Worm (Caenorhabditis elegans) whole organism, L1 larva: ENCODE results near the gene C39D10.7.

Experiments used
- blmp-1 ChIP-seq: fragments of 150-350 bp; optimal IDR thresholded peaks from 2 replicates; lab custom pipeline; 2014; ENCODE audit warnings: missing biosample characterization, missing genetic modification characterization
- egl-27 ChIP-seq, 2 experiments: fragments of 150-350 bp in 1 of 2; sonication (generic microtip); optimal IDR thresholded peaks; 3 replicates each; lab custom pipeline; 2017 to 2018; ENCODE audit warnings: missing biosample characterization in 2 of 2, missing genetic modification characterization in 2 of 2, missing genetic modification reagents in 2 of 2
- fkh-8 ChIP-seq: sonication (generic microtip); optimal IDR thresholded peaks from 2 replicates; lab custom pipeline; 2016; ENCODE audit warnings: mild to moderate bottlenecking, missing genetic modification characterization, missing compliant biosample characterization
- fos-1 ChIP-seq: fragments of 150-350 bp; optimal IDR thresholded peaks from 2 replicates; lab custom pipeline; 2014; ENCODE audit warnings: missing biosample characterization, missing genetic modification characterization
- lin-39 ChIP-seq: fragments of 150-350 bp; optimal IDR thresholded peaks from 2 replicates; lab custom pipeline; 2014; ENCODE audit warnings: missing biosample characterization, missing genetic modification reagents, missing genetic modification characterization
- mdl-1 ChIP-seq, 2 experiments: fragments of 150-350 bp; optimal IDR thresholded peaks; 2 replicates each; lab custom pipeline; 2014 to 2017; ENCODE audit warnings: missing biosample characterization in 2 of 2, missing genetic modification characterization in 2 of 2, inconsistent platforms in 1 of 2
- nhr-12 ChIP-seq: sonication (generic microtip); optimal IDR thresholded peaks from 2 replicates; lab custom pipeline; 2017; ENCODE audit warnings: missing biosample characterization, missing genetic modification characterization
- nhr-76 ChIP-seq: sonication (generic microtip); optimal IDR thresholded peaks from 2 replicates; lab custom pipeline; 2017; ENCODE audit warnings: missing biosample characterization, missing genetic modification characterization
- pqm-1 ChIP-seq: sonication (generic microtip); optimal IDR thresholded peaks from 3 replicates; lab custom pipeline; 2017; ENCODE audit warnings: missing biosample characterization, missing genetic modification characterization
- unc-62 ChIP-seq: fragments of 150-350 bp; optimal IDR thresholded peaks from 2 replicates; lab custom pipeline; 2014; ENCODE audit warnings: missing biosample characterization, missing genetic modification reagents, missing genetic modification characterization
- ztf-4 ChIP-seq: fragments of 150-350 bp; optimal IDR thresholded peaks from 2 replicates; lab custom pipeline; 2014; ENCODE audit warnings: missing biosample characterization, missing genetic modification characterization

DNA sequence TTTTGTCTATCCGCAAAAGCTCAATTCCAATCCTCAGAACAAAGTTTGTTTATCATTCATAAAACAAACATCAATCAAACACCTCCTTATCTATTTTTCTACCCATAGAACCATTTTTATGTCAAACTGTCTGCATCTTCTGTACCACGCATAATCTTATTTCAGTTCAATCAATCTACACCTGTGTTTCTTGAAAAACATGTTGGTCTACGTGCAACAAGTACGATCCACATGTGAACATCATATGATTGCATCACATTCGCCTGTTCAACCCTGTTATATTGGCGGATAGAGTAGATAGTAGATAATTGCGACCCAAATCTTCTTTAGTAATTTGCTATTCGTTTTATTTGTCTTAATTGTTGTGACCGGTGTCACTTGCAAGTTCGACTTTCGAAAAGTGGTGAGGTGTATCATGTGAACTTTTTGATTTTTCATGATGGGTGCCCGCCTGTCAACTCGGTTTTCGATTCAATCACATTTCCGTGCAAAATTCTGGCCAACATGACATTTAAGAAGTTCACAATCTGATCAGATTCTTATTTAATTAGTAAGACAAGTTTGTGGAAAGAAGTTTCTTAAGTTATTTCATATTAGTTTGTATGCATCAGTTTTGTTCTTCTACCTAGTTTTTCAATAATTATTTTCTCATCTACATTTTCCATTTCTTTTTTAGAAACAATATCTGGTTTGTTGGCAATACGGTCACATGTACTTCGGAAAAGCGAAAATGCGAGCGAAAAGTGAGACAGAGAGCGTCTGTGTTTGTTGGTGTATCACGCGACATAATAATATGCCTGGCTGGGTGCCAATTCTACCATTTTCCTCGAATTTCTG is 38.7 kb upstream of the C39D10.7 start:
- TF ChIP-seq fkh-8, result peak; percentile 77
- no peak for TF ChIP-seq lin-39 (tag; lab: Kevin White, UChicago)
- no peak for TF ChIP-seq egl-27 (tag; optimal IDR thresholded peaks at IDR 0.05; lab: Kevin White, UChicago)
- TF ChIP-seq unc-62 (GFP tag; lab: Kevin White, UChicago), result no peak
- TF ChIP-seq nhr-12 (tag; lab: Kevin White, UChicago), result no peak
- TF ChIP-seq fos-1 (tag; lab: Kevin White, UChicago), result no peak
- peak in 1 of 2 experiments; percentile 43 for TF ChIP-seq mdl-1 (tag; optimal IDR thresholded peaks at IDR 0.05; lab: Kevin White, UChicago)
- TF ChIP-seq ztf-4, result peak; percentile 42
- TF ChIP-seq blmp-1 (tag; lab: Kevin White, UChicago), result peak; percentile 98
- TF ChIP-seq nhr-76 (tag; lab: Kevin White, UChicago), result no peak
- TF ChIP-seq pqm-1 (tag; lab: Kevin White, UChicago), result no peak
